Fruit fly (Drosophila melanogaster) whole organism, embryonic: ENCODE measurements around the gene snz.

Source experiments
- Adf1 ChIP-seq: fragments of 200-800 bp; sonication (Bioruptor generic); IDR thresholded peaks from 2 replicates; pipeline ENCODE4 v1.3.6; 2022; ENCODE audit warnings: missing biosample characterization, missing genetic modification characterization
- Blimp-1 ChIP-seq: fragments of 200-800 bp; sonication (Bioruptor generic); optimal IDR thresholded peaks from 3 replicates; lab custom pipeline; 2018; ENCODE audit warnings: missing biosample characterization, missing genetic modification characterization, mild to moderate bottlenecking, moderate library complexity, missing genetic modification reagents
- C15 ChIP-seq: fragments of 200-800 bp; sonication (Bioruptor generic); IDR thresholded peaks from 3 replicates; pipeline ENCODE4 v1.3.6; 2022; ENCODE audit warnings: missing biosample characterization, missing genetic modification characterization
- CG12299 ChIP-seq: fragments of 200-800 bp; sonication (Bioruptor generic); optimal IDR thresholded peaks from 2 replicates; lab custom pipeline; 2018; ENCODE audit warnings: missing biosample characterization, mild to moderate bottlenecking, missing genetic modification characterization
- CG17829 ChIP-seq: fragments of 200-800 bp; optimal IDR thresholded peaks from 2 replicates; lab custom pipeline; 2019; ENCODE audit warnings: missing biosample characterization, mild to moderate bottlenecking, missing genetic modification characterization, moderate library complexity
- CG2875 ChIP-seq: fragments of 200-800 bp; sonication (Bioruptor generic); optimal IDR thresholded peaks from 2 replicates; lab custom pipeline; 2017; ENCODE audit warnings: missing biosample characterization, mild to moderate bottlenecking, missing genetic modification characterization, missing genetic modification reagents
- CG32772 ChIP-seq: fragments of 200-800 bp; sonication (Bioruptor generic); IDR thresholded peaks from 2 replicates; pipeline ENCODE4 v1.3.6; 2022; ENCODE audit warnings: missing biosample characterization, missing genetic modification characterization
- CG3726 ChIP-seq: fragments of 200-800 bp; sonication (Bioruptor generic); IDR thresholded peaks from 3 replicates; pipeline ENCODE4, ENCODE4 v1.3.6; 2022; ENCODE audit warnings: missing biosample characterization, missing genetic modification characterization
- CG42726 ChIP-seq: fragments of 200-800 bp; sonication (Bioruptor generic); IDR thresholded peaks from 2 replicates; pipeline ENCODE4 v1.3.6; 2022; ENCODE audit warnings: missing biosample characterization, missing genetic modification characterization; ENCODE audit not compliant: partially characterized antibody
- CG4707 ChIP-seq: fragments of 200-800 bp; sonication (Bioruptor generic); optimal IDR thresholded peaks from 2 replicates; lab custom pipeline; 2018; ENCODE audit warnings: missing biosample characterization, mild to moderate bottlenecking, missing genetic modification characterization, moderate library complexity
- CG7786 ChIP-seq: fragments of 200-800 bp; sonication (Bioruptor generic); optimal IDR thresholded peaks from 2 replicates; lab custom pipeline; 2016; ENCODE audit warnings: missing biosample characterization, missing genetic modification characterization
- CG8089 ChIP-seq: fragments of 200-800 bp; sonication (Bioruptor generic); optimal IDR thresholded peaks from 3 replicates; lab custom pipeline; 2016; ENCODE audit warnings: missing biosample characterization, missing genetic modification characterization
- CG8924 ChIP-seq: fragments of 200-800 bp; optimal IDR thresholded peaks from 3 replicates; lab custom pipeline; 2019; ENCODE audit warnings: missing biosample characterization, mild to moderate bottlenecking, missing genetic modification characterization, moderate library complexity
- CG9609 ChIP-seq: fragments of 200-800 bp; sonication (Bioruptor generic); optimal IDR thresholded peaks from 3 replicates; lab custom pipeline; 2016; ENCODE audit warnings: missing biosample characterization, missing genetic modification characterization
- Ets65A ChIP-seq: fragments of 200-800 bp; sonication (Bioruptor generic); peaks from one replicate; lab custom pipeline; 2016; ENCODE audit warnings: missing biosample characterization, missing genetic modification characterization
- Hmx ChIP-seq: fragments of 200-800 bp; sonication (Bioruptor generic); optimal IDR thresholded peaks from 2 replicates; lab custom pipeline; 2016; ENCODE audit warnings: missing biosample characterization, missing genetic modification characterization
- NK7.1 ChIP-seq: fragments of 200-800 bp; sonication (Bioruptor generic); optimal IDR thresholded peaks from 3 replicates; lab custom pipeline; 2016; ENCODE audit warnings: missing biosample characterization, missing genetic modification characterization
- Opbp ChIP-seq: fragments of 200-800 bp; sonication (Bioruptor generic); IDR thresholded peaks from 3 replicates; pipeline ENCODE4 v1.3.6; 2022; ENCODE audit warnings: missing biosample characterization, missing genetic modification characterization; ENCODE audit not compliant: partially characterized antibody
- Side ChIP-seq: fragments of 200-800 bp; sonication (Bioruptor generic); optimal IDR thresholded peaks from 2 replicates; lab custom pipeline; 2016; ENCODE audit warnings: missing biosample characterization, missing genetic modification characterization
- TFAM ChIP-seq: fragments of 200-800 bp; sonication (Bioruptor generic); optimal IDR thresholded peaks from 2 replicates; lab custom pipeline; 2017; ENCODE audit warnings: missing biosample characterization, missing genetic modification characterization, inconsistent platforms
- ab ChIP-seq: fragments of 200-800 bp; sonication (Bioruptor generic); optimal IDR thresholded peaks from 2 replicates; lab custom pipeline; 2016; ENCODE audit warnings: missing biosample characterization, missing genetic modification characterization
- abd-A ChIP-seq: fragments of 200-800 bp; sonication (Bioruptor generic); optimal IDR thresholded peaks from 3 replicates; lab custom pipeline; 2019; ENCODE audit warnings: missing biosample characterization, mild to moderate bottlenecking, missing genetic modification characterization, moderate library complexity
- ara ChIP-seq: fragments of 200-800 bp; sonication (Bioruptor generic); IDR thresholded peaks from 2 replicates; pipeline ENCODE4 v1.3.6; 2022; ENCODE audit warnings: missing biosample characterization, missing genetic modification characterization
- cad ChIP-seq: fragments of >200 bp; optimal IDR thresholded peaks from 2 replicates; lab custom pipeline; 2017; ENCODE audit warnings: missing biosample characterization, missing genetic modification characterization
- caup ChIP-seq: fragments of 200-800 bp; sonication (Bioruptor generic); optimal IDR thresholded peaks from 3 replicates; lab custom pipeline; 2017; ENCODE audit warnings: missing biosample characterization, mild to moderate bottlenecking, missing genetic modification characterization, moderate library complexity; ENCODE audit not compliant: severe bottlenecking
- cg ChIP-seq: fragments of 200-800 bp; sonication (Bioruptor generic); optimal IDR thresholded peaks from 3 replicates; lab custom pipeline; 2019; ENCODE audit warnings: missing biosample characterization, mild to moderate bottlenecking, missing genetic modification characterization, moderate library complexity
- da ChIP-seq: fragments of 200-800 bp; sonication (Bioruptor generic); optimal IDR thresholded peaks from 2 replicates; lab custom pipeline; 2016; ENCODE audit warnings: missing biosample characterization, missing genetic modification characterization
- ems ChIP-seq: fragments of 200-800 bp; sonication (Bioruptor generic); optimal IDR thresholded peaks from 3 replicates; lab custom pipeline; 2016; ENCODE audit warnings: missing biosample characterization, missing genetic modification characterization
- en ChIP-seq: fragments of 200-800 bp; sonication (Bioruptor generic); optimal IDR thresholded peaks from 2 replicates; lab custom pipeline; 2016; ENCODE audit warnings: missing biosample characterization, missing genetic modification characterization
- ewg ChIP-seq: fragments of 200-800 bp; sonication (Bioruptor generic); optimal IDR thresholded peaks from 3 replicates; lab custom pipeline; 2017; ENCODE audit warnings: mild to moderate bottlenecking, missing biosample characterization, missing genetic modification reagents, missing genetic modification characterization
- fru ChIP-seq: fragments of >200 bp; optimal IDR thresholded peaks from 2 replicates; lab custom pipeline; 2017
- gce ChIP-seq: fragments of 200-800 bp; sonication (Bioruptor generic); IDR thresholded peaks from 3 replicates; pipeline ENCODE4 v1.3.6; 2022; ENCODE audit warnings: missing biosample characterization, missing genetic modification characterization
- lov ChIP-seq, 2 experiments: fragments of 200-800 bp in 1 of 2; fragments of >200 bp in 1 of 2; sonication (Bioruptor generic) in 1 of 2; IDR thresholded peaks in 1 of 2; optimal IDR thresholded peaks in 1 of 2; 2 replicates in 1 of 2; 3 replicates in 1 of 2; pipeline versions ENCODE4 v1.3.6 to Lab custom; 2017 to 2022; ENCODE audit warnings: missing biosample characterization in 1 of 2, missing genetic modification characterization in 1 of 2
- pb ChIP-seq: fragments of 200-800 bp; sonication (Bioruptor generic); optimal IDR thresholded peaks from 3 replicates; lab custom pipeline; 2016; ENCODE audit warnings: missing biosample characterization, missing genetic modification characterization
- pum ChIP-seq: fragments of 200-800 bp; sonication (Bioruptor generic); optimal IDR thresholded peaks from 2 replicates; lab custom pipeline; 2016; ENCODE audit warnings: missing biosample characterization, missing genetic modification characterization
- sens ChIP-seq: fragments of 200-800 bp; sonication (Bioruptor generic); peaks from one replicate; lab custom pipeline; 2016; ENCODE audit warnings: missing biosample characterization, missing genetic modification characterization
- sim ChIP-seq: fragments of 200-800 bp; sonication (Bioruptor generic); IDR thresholded peaks from 2 replicates; pipeline ENCODE4 v1.3.6; 2022; ENCODE audit warnings: missing biosample characterization, missing genetic modification characterization
- slbo ChIP-seq: fragments of 200-800 bp; sonication (Bioruptor generic); IDR thresholded peaks from 2 replicates; pipeline ENCODE4 v1.3.6; 2022; ENCODE audit warnings: missing biosample characterization, missing genetic modification characterization
- wdn ChIP-seq: fragments of 200-800 bp; sonication (Bioruptor generic); IDR thresholded peaks from 2 replicates; pipeline ENCODE4 v1.3.6; 2022; ENCODE audit warnings: missing biosample characterization, missing genetic modification characterization

The snz gene

DNA sequence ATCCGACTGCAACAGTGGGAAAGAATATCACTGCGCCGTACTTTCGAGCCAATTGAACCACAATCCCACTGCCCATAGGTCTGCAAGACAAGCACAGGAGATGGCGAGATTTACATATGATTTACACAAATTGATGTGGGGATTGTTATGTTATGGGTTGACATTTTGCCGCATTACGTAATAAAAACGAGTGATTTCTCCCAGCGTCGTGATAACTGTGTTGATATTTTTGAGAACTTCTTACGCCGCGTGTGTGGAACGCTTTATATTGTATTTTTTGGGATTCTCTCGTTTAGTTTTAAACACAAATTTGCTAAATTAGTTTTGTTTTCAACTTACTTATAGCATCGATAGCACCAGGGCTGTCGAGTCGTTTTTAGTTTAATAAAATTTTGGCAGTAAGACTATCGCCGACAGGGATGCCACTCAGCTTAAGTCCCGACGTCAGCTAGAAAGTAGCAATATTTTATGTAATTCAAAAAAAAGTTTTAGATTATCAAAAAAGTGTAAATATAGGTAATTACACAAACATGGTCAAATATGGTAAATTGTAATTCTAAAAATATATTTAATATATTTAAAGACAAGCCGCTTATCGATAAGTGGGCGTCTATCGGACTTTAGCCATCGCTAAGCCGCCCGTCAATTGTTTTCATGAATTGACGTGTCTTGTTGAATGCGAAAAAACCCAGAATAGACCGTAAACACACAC, 18.3 kb upstream of the snz start, which contains the start of the genes CG45089, ND-MNLL and p115 (continued):
- TF ChIP-seq C15 (no peak), ewg (GFP tag; lab: Kevin White, UChicago) (peak; percentile 3), sim (GFP tag; lab: Robert Waterston, UW) (no peak), pb (GFP tag; lab: Kevin White, UChicago) (no peak), da (GFP tag; lab: Kevin White, UChicago) (no peak), pum (GFP tag; lab: Kevin White, UChicago) (peak; percentile 46), ems (GFP tag; lab: Kevin White, UChicago) (peak; percentile 10), Blimp-1 (GFP tag; lab: Kevin White, UChicago) (peak; percentile 45), wdn (GFP tag; lab: Robert Waterston, UW) (0 out of 2 replicates have a peak, but pooled peaks have one; percentile 40), CG12299 (tag; lab: Kevin White, UChicago) (no peak), cg (GFP tag; lab: Kevin White, UChicago) (no peak), ara (GFP tag; lab: Robert Waterston, UW) (no peak), Side (no peak), gce (no peak), CG17829 (peak; percentile 77), lov (optimal IDR thresholded peaks at IDR 0.05; lab: Kevin White, UChicago) (no peak), lov (GFP tag; IDR thresholded peaks at IDR 0.05; lab: Robert Waterston, UW) (no peak), en (no peak), CG3726 (no peak), CG4707 (GFP tag; lab: Kevin White, UChicago) (no peak), CG42726 (GFP tag; lab: Robert Waterston, UW) (no peak), fru (lab: Kevin White, UChicago) (no peak), CG9609 (GFP tag; lab: Kevin White, UChicago) (peak; percentile 7), cad (no peak), ab (no peak)
- TF ChIP-seq, all 482 proteins: peak for 257

DNA sequence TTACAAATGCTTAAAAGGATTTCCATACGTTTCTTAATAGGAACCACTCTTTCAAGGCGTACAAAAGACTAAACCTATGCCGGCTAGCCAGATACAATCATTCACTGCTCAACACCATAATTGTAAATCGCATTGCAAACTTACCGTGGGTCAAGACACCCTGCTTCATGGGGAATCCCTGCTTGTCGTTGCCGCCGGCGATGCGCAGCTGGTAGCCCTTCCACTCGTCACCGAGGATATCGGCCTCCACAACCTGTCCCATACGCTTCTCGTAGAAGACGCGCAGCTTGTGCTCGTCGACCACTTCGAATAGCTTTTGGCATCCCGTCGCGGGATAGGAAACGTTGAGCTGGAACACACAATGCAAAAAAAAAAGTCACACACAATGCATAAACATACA, 11.2 kb upstream of the snz start:
- TF ChIP-seq sens (GFP tag; lab: Kevin White, UChicago) (peak; percentile 53), CG32772 (GFP tag; lab: Robert Waterston, UW) (no peak), caup (no peak), CG2875 (GFP tag; lab: Kevin White, UChicago) (no peak), CG7786 (GFP tag; lab: Kevin White, UChicago) (no peak), CG8924 (tag; lab: Kevin White, UChicago) (no peak), Adf1 (GFP tag; lab: Robert Waterston, UW) (no peak), Ets65A (GFP tag; lab: Kevin White, UChicago) (peak; percentile 65), CG8089 (GFP tag; lab: Kevin White, UChicago) (no peak), Hmx (no peak), Opbp (GFP tag; lab: Robert Waterston, UW) (0 out of 3 replicates have a peak, but pooled peaks have one; percentile 10), abd-A (tag; lab: Kevin White, UChicago) (no peak), slbo (GFP tag; lab: Robert Waterston, UW) (no peak), NK7.1 (GFP tag; lab: Kevin White, UChicago) (no peak), TFAM (GFP tag; lab: Kevin White, UChicago) (no peak)
